Worm (Caenorhabditis elegans): ENCODE data around the gene ced-6.

ced-6 gene

DNA sequence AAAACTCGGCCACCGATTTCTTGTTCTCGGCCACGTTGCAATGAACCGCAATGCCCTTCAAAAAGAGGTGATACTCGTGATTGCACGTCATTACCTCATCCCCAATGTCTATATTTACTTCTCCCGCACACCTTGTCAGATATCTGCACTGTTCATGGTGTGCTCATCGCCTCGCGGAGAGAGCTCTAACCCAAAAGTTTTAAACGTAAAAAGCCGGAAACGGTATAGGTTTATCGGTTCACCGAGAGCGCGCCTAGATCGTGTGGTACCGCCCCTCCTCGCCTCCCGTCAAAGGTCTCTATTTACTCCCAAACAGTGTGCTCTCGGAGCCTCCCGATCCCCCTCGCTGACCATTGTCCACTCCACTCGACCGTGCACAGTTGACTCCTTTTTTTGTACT is 10.9 kb upstream of the ced-6 start, which contains the start of gene F56D2.3:
Gene F56D2.3, plus strand, starts transcription at position 301 of the 400 bp plus-strand sequence.
- TF ChIP-seq pqm-1 (tag; optimal IDR thresholded peaks at IDR 0.05): no peak

DNA sequence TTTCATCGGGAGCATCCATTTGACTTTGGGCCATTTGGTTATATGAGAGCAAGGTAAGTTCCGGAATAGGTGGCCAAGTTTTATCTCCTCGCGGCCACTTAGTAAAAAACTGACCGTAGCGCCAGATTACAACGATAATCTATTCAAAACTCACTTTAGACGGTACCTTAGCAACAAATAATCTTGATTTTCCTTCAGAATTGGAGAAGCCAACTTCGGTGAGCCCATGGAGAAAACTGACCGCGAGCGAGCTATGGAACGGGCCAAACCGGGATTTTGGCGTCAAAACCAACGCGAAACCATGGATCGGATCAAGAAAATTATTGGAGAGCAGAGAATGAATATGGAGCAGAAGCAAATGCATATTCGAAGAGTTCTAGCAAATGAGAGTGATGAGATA is 9.9 kb upstream of the ced-6 start:
- no peak for TF ChIP-seq aha-1 (tag; optimal IDR thresholded peaks at IDR 0.05)
- TF ChIP-seq efl-1 (optimal IDR thresholded peaks at IDR 0.05): no peak
- peak in 1 of 2 experiments; percentile 82 for TF ChIP-seq efl-1 (GFP tag; optimal IDR thresholded peaks at IDR 0.05 in 1 of 2)

DNA sequence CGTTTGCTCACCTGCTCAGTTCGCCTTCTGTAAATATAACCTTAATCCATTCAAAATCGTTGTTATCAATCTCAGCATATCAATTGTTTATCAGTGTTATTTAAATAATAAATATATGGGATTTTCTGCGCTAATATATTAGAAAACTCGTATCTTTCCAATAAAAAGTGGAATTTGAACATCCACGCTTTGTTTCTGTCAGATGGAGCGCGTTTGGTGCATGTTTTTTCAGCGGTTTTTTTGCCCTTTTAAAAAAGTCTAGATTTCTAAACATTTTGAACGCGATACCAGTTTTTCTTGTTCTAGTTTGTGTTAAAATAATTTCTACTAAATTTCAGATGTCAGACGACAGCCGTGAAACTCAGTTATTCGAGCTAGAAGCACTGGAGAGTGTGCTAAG is 8.6 kb upstream of the ced-6 start, which contains the start of gene F56D2.2:
Gene F56D2.2, plus strand, starts transcription at position 339 of the 400 bp plus-strand sequence.
- TF ChIP-seq lsy-2 (tag; optimal IDR thresholded peaks at IDR 0.05) (peak in 1 of 2 experiments; percentile 64), lin-15B (tag; optimal IDR thresholded peaks at IDR 0.05) (peak; percentile 31), lin-35 (GFP tag; optimal IDR thresholded peaks at IDR 0.05) (peak; percentile 71 to 91), hpl-2 (GFP tag; optimal IDR thresholded peaks at IDR 0.05) (no peak), fkh-8 (tag; optimal IDR thresholded peaks at IDR 0.05) (no peak), sox-4 (tag; optimal IDR thresholded peaks at IDR 0.05) (no peak), mep-1 (tag; optimal IDR thresholded peaks at IDR 0.05) (no peak), alr-1 (tag; optimal IDR thresholded peaks at IDR 0.05; ENCODE audit: borderline replicate concordance) (no peak), fkh-10 (GFP tag; optimal IDR thresholded peaks at IDR 0.05) (no peak), efl-1 (optimal IDR thresholded peaks at IDR 0.05) (peak; percentile 18 to 82), efl-1 (GFP tag; optimal IDR thresholded peaks at IDR 0.05 in 1 of 2) (peak; percentile 86 to 98), dpl-1 (GFP tag; optimal IDR thresholded peaks at IDR 0.05) (peak; percentile 64 to 87 (median 77)), nhr-77 (tag; optimal IDR thresholded peaks at IDR 0.05) (no peak)

DNA sequence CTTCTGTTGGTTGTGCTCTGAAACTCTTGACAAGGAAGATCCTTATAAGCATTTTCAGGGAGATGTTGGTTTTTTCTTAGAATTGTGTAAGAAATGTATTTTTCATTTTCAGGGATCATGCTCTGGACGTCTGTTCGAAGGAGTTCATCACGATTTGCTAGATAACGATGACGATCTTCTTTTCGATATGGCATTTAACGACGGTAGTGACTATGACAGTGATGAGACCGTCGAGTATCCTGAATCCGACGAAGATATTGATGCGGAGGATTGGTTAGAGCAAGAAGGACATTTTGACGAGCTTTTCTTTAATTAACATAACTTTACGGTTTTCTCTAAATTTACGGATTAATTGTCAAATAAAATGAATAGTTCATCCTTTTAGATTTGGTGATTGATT is 6.8 kb upstream of the ced-6 start:
- peak; percentile 27 for TF ChIP-seq aly-2 (tag; optimal IDR thresholded peaks at IDR 0.05)
- TF ChIP-seq Y116A8C.19 (tag; optimal IDR thresholded peaks at IDR 0.05; ENCODE audit: borderline replicate concordance): no peak

DNA sequence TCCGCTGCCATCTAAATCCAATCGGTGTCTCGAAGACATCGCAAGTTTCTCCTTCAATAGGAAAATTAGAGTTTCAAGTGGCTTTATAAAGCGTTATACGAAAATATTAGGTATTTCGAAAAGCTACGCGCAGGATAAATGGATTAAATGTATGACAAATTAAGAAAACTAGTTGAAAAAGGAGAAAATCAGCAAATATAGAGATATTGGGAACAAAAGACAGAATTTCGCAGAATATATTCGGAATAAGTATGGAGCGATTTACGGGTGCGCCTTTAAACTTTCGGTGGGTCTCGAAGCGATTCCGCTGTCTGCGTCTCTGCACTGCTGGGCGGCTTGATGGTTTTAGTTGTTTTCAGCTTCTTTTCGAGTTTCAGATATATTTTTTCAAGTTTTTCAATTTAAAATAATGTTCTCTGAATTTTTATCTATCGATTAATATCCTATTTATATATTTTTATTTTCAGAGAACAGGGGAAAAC is 3.9 kb upstream of the ced-6 start, which contains the start of the genes ddx-15 and ucr-1:
Gene ddx-15, minus strand, starts transcription at position 51 of the 482 bp plus-strand sequence.
Gene ucr-1, plus strand, starts transcription at position 468 of the 482 bp plus-strand sequence.
- no peak for TF ChIP-seq egl-27 (tag; optimal IDR thresholded peaks at IDR 0.05)
- TF ChIP-seq efl-1 (optimal IDR thresholded peaks at IDR 0.05): peak; percentile 81 to 83
- TF ChIP-seq efl-1 (GFP tag; optimal IDR thresholded peaks at IDR 0.05 in 1 of 2): peak; percentile 76 to 97
- TF ChIP-seq snpc-4 (tag; optimal IDR thresholded peaks at IDR 0.05): peak; percentile 32
- peak; percentile 8 for TF ChIP-seq egl-13 (tag; optimal IDR thresholded peaks at IDR 0.05)
- TF ChIP-seq C16A3.4 (tag; optimal IDR thresholded peaks at IDR 0.05): peak; percentile 67
- no peak for TF ChIP-seq unc-98 (GFP tag; IDR thresholded peaks at IDR 0.05)
- peak; percentile 72 for TF ChIP-seq fkh-8 (tag; optimal IDR thresholded peaks at IDR 0.05)
- peak; percentile 14 for TF ChIP-seq F16B12.6 (tag; optimal IDR thresholded peaks at IDR 0.05)
- TF ChIP-seq lin-13 (GFP tag; optimal IDR thresholded peaks at IDR 0.05): peak; percentile 25
- TF ChIP-seq nhr-90 (tag; optimal IDR thresholded peaks at IDR 0.05; ENCODE audit: poor library complexity): peak; percentile 34
- TF ChIP-seq Y116A8C.19 (tag; optimal IDR thresholded peaks at IDR 0.05; ENCODE audit: borderline replicate concordance): no peak
- TF ChIP-seq ztf-11 (tag; optimal IDR thresholded peaks at IDR 0.05): no peak
- no peak for TF ChIP-seq ceh-90 (tag; optimal IDR thresholded peaks at IDR 0.05)
- no peak for TF ChIP-seq mef-2 (tag; optimal IDR thresholded peaks at IDR 0.05)
- TF ChIP-seq ceh-63 (GFP tag; optimal IDR thresholded peaks at IDR 0.05): no peak
- TF ChIP-seq mdl-1 (tag; optimal IDR thresholded peaks at IDR 0.05): peak in 1 of 2 experiments; percentile 46
- no peak for TF ChIP-seq sup-37 (GFP tag; optimal IDR thresholded peaks at IDR 0.05)
- TF ChIP-seq isw-1 (GFP tag; IDR thresholded peaks at IDR 0.05): peak; percentile 76
- no peak for TF ChIP-seq pag-3 (tag; optimal IDR thresholded peaks at IDR 0.05; ENCODE audit: borderline replicate concordance, insufficient read depth)
- TF ChIP-seq nhr-77 (tag; optimal IDR thresholded peaks at IDR 0.05): peak; percentile 51
- TF ChIP-seq nhr-20 (tag; optimal IDR thresholded peaks at IDR 0.05): peak; percentile 66
- TF ChIP-seq ces-1 (GFP tag; optimal IDR thresholded peaks at IDR 0.05): no peak
- TF ChIP-seq ets-5 (GFP tag; IDR thresholded peaks at IDR 0.05): no peak
- TF ChIP-seq mab-9 (GFP tag; IDR thresholded peaks at IDR 0.05): no peak
- no peak for TF ChIP-seq efl-3 (GFP tag; optimal IDR thresholded peaks at IDR 0.05)
- no peak for TF ChIP-seq hpl-2 (GFP tag; optimal IDR thresholded peaks at IDR 0.05)
- no peak for TF ChIP-seq nhr-76 (tag; optimal IDR thresholded peaks at IDR 0.05)
- peak; percentile 2 for TF ChIP-seq elt-2 (tag; optimal IDR thresholded peaks at IDR 0.05)
- peak; percentile 78 for TF ChIP-seq unc-130 (tag; optimal IDR thresholded peaks at IDR 0.05)
- TF ChIP-seq nhr-12 (tag; optimal IDR thresholded peaks at IDR 0.05): no peak
- no peak for TF ChIP-seq zip-4 (GFP tag; optimal IDR thresholded peaks at IDR 0.05)
- TF ChIP-seq nhr-84 (tag; optimal IDR thresholded peaks at IDR 0.05): no peak

All from whole organism, L1 larva.